Worm (Caenorhabditis elegans): Measurements from ENCODE around the gene pqe-1.

The pqe-1 gene

DNA sequence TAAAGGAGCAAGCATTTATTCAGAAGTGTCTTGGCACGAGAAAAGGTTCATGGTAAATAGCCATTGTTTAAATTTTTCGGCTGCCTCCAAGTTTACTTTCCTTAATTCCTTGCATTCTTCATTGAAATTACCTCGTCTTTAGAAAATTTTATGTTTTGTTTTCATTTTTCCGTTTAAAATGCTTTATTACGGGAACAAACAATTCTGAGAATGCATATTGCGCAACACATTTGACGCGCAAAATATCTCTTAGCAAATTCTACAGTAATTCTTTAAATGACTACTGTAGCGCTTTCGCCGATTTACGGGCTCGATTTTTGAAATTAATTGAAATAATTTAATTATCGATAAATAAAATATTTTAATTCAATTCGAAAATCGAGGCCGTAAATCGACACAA is 33.5 kb downstream of the pqe-1 start:
- TF ChIP-seq atf-7 (tag; optimal IDR thresholded peaks at IDR 0.05) (no peak), mes-4 (tag; optimal IDR thresholded peaks at IDR 0.05) (no peak), repo-1 (tag; optimal IDR thresholded peaks at IDR 0.05) (no peak), lin-40 (tag; optimal IDR thresholded peaks at IDR 0.05) (no peak), die-1 (tag; optimal IDR thresholded peaks at IDR 0.05) (no peak)

DNA sequence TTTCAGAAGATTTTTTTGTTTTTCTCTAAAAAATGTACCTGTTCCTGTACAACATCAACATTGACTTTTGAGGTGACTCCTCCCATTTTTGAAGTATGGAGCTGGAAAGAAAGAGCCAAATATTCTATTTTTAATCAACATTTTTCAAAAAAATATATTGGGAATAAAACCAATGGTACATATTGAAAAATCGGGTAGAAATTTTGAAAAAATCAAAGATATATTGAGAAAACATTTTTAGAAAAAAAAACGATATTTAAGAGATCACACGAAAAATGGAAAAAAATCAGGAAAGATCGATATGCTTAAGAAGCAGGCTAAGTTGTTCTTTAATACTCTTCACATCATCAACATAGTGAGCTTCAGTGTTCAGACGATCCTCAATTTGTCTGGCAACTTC is 35.0 kb downstream of the pqe-1 start, which contains the start of gene glrx-21:
Gene glrx-21, minus strand, starts transcription at position 101 of the 400 bp plus-strand sequence.
- TF ChIP-seq hmg-20 (GFP tag; IDR thresholded peaks at IDR 0.05) (no peak), nfya-2 (GFP tag; IDR thresholded peaks at IDR 0.05) (no peak), pha-4 (tag; optimal IDR thresholded peaks at IDR 0.05) (no peak), lin-35 (GFP tag; optimal IDR thresholded peaks at IDR 0.05) (no peak), nhr-27 (tag; optimal IDR thresholded peaks at IDR 0.05) (no peak), rcor-1 (GFP tag; IDR thresholded peaks at IDR 0.05) (no peak)

- no peak for TF ChIP-seq gei-17 (GFP tag; optimal IDR thresholded peaks at IDR 0.05)
- TF ChIP-seq chd-7 (tag; optimal IDR thresholded peaks at IDR 0.05), result no peak
- peak; percentile 32 for TF ChIP-seq zim-3 (tag; optimal IDR thresholded peaks at IDR 0.05)
- no peak for TF ChIP-seq F57C9.4 (tag; optimal IDR thresholded peaks at IDR 0.05)
- peak; percentile 69 for TF ChIP-seq let-526 (GFP tag; IDR thresholded peaks at IDR 0.05)
- peak; percentile 63 for TF ChIP-seq K12H6.12 (tag; optimal IDR thresholded peaks at IDR 0.05)
- TF ChIP-seq dpff-1 (tag; optimal IDR thresholded peaks at IDR 0.05), result no peak
- no peak for TF ChIP-seq tbp1 (GFP tag; optimal IDR thresholded peaks at IDR 0.05)
- TF ChIP-seq ceh-40 (GFP tag; IDR thresholded peaks at IDR 0.05), result 0 out of 2 replicates have a peak, but pooled peaks have one; percentile 43
- no peak for TF ChIP-seq mxl-1 (tag; optimal IDR thresholded peaks at IDR 0.05)
- no peak for TF ChIP-seq ama-1 (optimal IDR thresholded peaks at IDR 0.05)
- no peak for TF ChIP-seq ama-1 (GFP tag; optimal IDR thresholded peaks at IDR 0.05)
- no peak for TF ChIP-seq C17E4.6 (GFP tag; IDR thresholded peaks at IDR 0.05)
- no peak for TF ChIP-seq F39B2.1 (GFP tag; IDR thresholded peaks at IDR 0.05)
- TF ChIP-seq nhr-27 (tag; optimal IDR thresholded peaks at IDR 0.05), result no peak
- no peak for TF ChIP-seq fkh-3 (tag; optimal IDR thresholded peaks at IDR 0.05)
- no peak for TF ChIP-seq Y56A3A.18 (GFP tag; IDR thresholded peaks at IDR 0.05)
- TF ChIP-seq sea-2 (GFP tag; IDR thresholded peaks at IDR 0.05), result no peak
- no peak for TF ChIP-seq egl-44 (GFP tag; IDR thresholded peaks at IDR 0.05)
- TF ChIP-seq madf-3 (GFP tag; IDR thresholded peaks at IDR 0.05), result no peak
- no peak for TF ChIP-seq ztf-25 (GFP tag; IDR thresholded peaks at IDR 0.05)
- TF ChIP-seq aptf-3 (GFP tag; IDR thresholded peaks at IDR 0.05), result no peak
- TF ChIP-seq ets-4 (GFP tag; optimal IDR thresholded peaks at IDR 0.05), result no peak
- TF ChIP-seq sdz-38 (tag; optimal IDR thresholded peaks at IDR 0.05), result no peak
- TF ChIP-seq nfyb-1 (GFP tag; IDR thresholded peaks at IDR 0.05), result peak; percentile 44; the same call in 1 of the 2 replicates
- TF ChIP-seq lsy-27 (tag; optimal IDR thresholded peaks at IDR 0.05; ENCODE audit: borderline replicate concordance, insufficient read depth), result no peak
- no peak for TF ChIP-seq cebp-1 (GFP tag; IDR thresholded peaks at IDR 0.05)
- TF ChIP-seq cebp-1 (tag; optimal IDR thresholded peaks at IDR 0.05), result peak; percentile 54
- TF ChIP-seq ekl-4 (GFP tag; IDR thresholded peaks at IDR 0.05), result peak; percentile 47; the same call in 1 of the 2 replicates
- no peak for TF ChIP-seq hlh-26 (GFP tag; conservative IDR thresholded peaks at IDR 0.05)
- no peak for TF ChIP-seq snpc-1.3 (tag; optimal IDR thresholded peaks at IDR 0.05; ENCODE audit: insufficient read depth)
- TF ChIP-seq lin-54 (GFP tag; optimal IDR thresholded peaks at IDR 0.05), result peak; percentile 94
- no peak for TF ChIP-seq ztf-22 (GFP tag; optimal IDR thresholded peaks at IDR 0.05)
- TF ChIP-seq madf-6 (GFP tag; IDR thresholded peaks at IDR 0.05), result peak; percentile 65; the same call in 1 of the 2 replicates
- TF ChIP-seq ceh-91 (GFP tag; IDR thresholded peaks at IDR 0.05), result no peak
- peak; percentile 70 for TF ChIP-seq efl-1 (GFP tag; optimal IDR thresholded peaks at IDR 0.05)
- TF ChIP-seq F49E8.2 (tag; optimal IDR thresholded peaks at IDR 0.05; ENCODE audit: insufficient read depth), result no peak
Observed at ce11 chrIII:5349250-5349649, 38.2 kb downstream of the pqe-1 start, which contains the start of gene thoc-5. Gene thoc-5 (minus strand): TSS chrIII:5349401.

Measured in whole organism, young adult.